Fruit fly (Drosophila melanogaster): ENCODE data around the gene HGTX.

DNA sequence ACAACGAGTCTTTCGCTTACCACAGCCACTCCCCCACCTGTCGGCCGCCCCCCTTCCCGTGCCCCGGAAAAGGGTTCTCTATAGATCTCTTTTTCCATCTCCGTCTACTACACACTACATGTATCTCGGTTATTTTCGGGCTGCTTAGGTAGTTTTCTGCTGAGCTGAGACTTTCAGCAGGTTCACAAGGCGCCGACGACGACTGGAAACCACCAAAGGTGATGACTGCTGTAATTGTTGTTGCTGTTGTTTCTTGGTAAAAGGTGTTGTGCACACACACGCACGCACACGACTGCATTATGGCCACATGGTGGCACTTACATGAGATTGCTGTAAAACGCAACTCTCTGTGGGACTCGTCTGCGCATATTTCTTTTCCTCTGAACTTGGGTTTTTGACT is 44.4 kb upstream of the HGTX start:
- TF ChIP-seq gl (tag; optimal IDR thresholded peaks at IDR 0.05) (no peak), CG17806 (tag; optimal IDR thresholded peaks at IDR 0.05) (no peak), Snoo (tag; optimal IDR thresholded peaks at IDR 0.05) (no peak), CG14655 (GFP tag; optimal IDR thresholded peaks at IDR 0.05) (no peak), CG9948 (tag; optimal IDR thresholded peaks at IDR 0.05) (no peak), Pif1B (GFP tag; optimal IDR thresholded peaks at IDR 0.05) (no peak), EcR (GFP tag; optimal IDR thresholded peaks at IDR 0.05) (no peak), CG10348 (GFP tag; IDR thresholded peaks at IDR 0.05) (no peak)
